Fruit fly (Drosophila melanogaster): Measurements from ENCODE around the gene CG14022.

The CG14022 gene

dm6 chr2L:5306373-5306997 is 22.2 kb downstream of the CG14022 start (continued):
- TF ChIP-seq CG11762 (GFP tag; optimal IDR thresholded peaks at IDR 0.05; ENCODE audit: insufficient read depth) (no peak), CG10669 (GFP tag; optimal IDR thresholded peaks at IDR 0.05) (no peak), Smox (GFP tag; optimal IDR thresholded peaks at IDR 0.05) (no peak), CG1621 (tag; optimal IDR thresholded peaks at IDR 0.05) (no peak), Eip78C (GFP tag) (peak; percentile 73), Sox102F (GFP tag; optimal IDR thresholded peaks at IDR 0.05) (no peak), Hr38 (GFP tag; optimal IDR thresholded peaks at IDR 0.05) (no peak), dsx (GFP tag; optimal IDR thresholded peaks at IDR 0.05; ENCODE audit: poor library complexity, severe bottlenecking) (peak; percentile 60), topi (GFP tag; optimal IDR thresholded peaks at IDR 0.05) (peak; percentile 10), CG9139 (GFP tag; optimal IDR thresholded peaks at IDR 0.05) (no peak), CG6792 (GFP tag; optimal IDR thresholded peaks at IDR 0.05) (no peak), achi (GFP tag; optimal IDR thresholded peaks at IDR 0.05) (no peak), CG6808 (GFP tag; optimal IDR thresholded peaks at IDR 0.05) (no peak), CG11902 (GFP tag; optimal IDR thresholded peaks at IDR 0.05) (no peak), CG6276 (GFP tag; optimal IDR thresholded peaks at IDR 0.05) (peak; percentile 14), CG15336 (GFP tag; IDR thresholded peaks at IDR 0.05) (no peak), CG3919 (GFP tag; optimal IDR thresholded peaks at IDR 0.05) (peak; percentile 32), Sox14 (GFP tag; optimal IDR thresholded peaks at IDR 0.05) (peak; percentile 79), CG31627 (GFP tag; optimal IDR thresholded peaks at IDR 0.05) (no peak), Ets96B (tag; optimal IDR thresholded peaks at IDR 0.05) (no peak), CG16779 (tag; optimal IDR thresholded peaks at IDR 0.05) (peak; percentile 30), CG3032 (tag; optimal IDR thresholded peaks at IDR 0.05) (no peak), cyc (GFP tag; optimal IDR thresholded peaks at IDR 0.05) (no peak), Eip93F (GFP tag; optimal IDR thresholded peaks at IDR 0.05) (peak; percentile 49), dac (GFP tag; optimal IDR thresholded peaks at IDR 0.05) (no peak), ss (GFP tag; optimal IDR thresholded peaks at IDR 0.05) (peak in 1 of 2 experiments; percentile 37), Gug (GFP tag; IDR thresholded peaks at IDR 0.05) (no peak), CG8319 (GFP tag; optimal IDR thresholded peaks at IDR 0.05) (no peak), svp (GFP tag) (peak; percentile 83), CG6854 (GFP tag; optimal IDR thresholded peaks at IDR 0.05) (peak; percentile 60), eg (GFP tag; IDR thresholded peaks at IDR 0.05) (peak; percentile 59; the same call in 1 of the 3 replicates), Ets21C (GFP tag; optimal IDR thresholded peaks at IDR 0.05) (no peak), pdm3 (GFP tag; optimal IDR thresholded peaks at IDR 0.05) (no peak), CG32006 (GFP tag; optimal IDR thresholded peaks at IDR 0.05) (no peak), esn (GFP tag; optimal IDR thresholded peaks at IDR 0.05) (no peak), CG7368 (GFP tag; optimal IDR thresholded peaks at IDR 0.05) (peak; percentile 21), CG8632 (GFP tag; optimal IDR thresholded peaks at IDR 0.05) (no peak), Lpt (GFP tag; optimal IDR thresholded peaks at IDR 0.05) (peak; percentile 24), CG4318 (GFP tag; optimal IDR thresholded peaks at IDR 0.05) (no peak), spab (GFP tag; optimal IDR thresholded peaks at IDR 0.05) (no peak), CG10631 (GFP tag; optimal IDR thresholded peaks at IDR 0.05) (no peak), salr (GFP tag; optimal IDR thresholded peaks at IDR 0.05) (no peak)
